Worm (Caenorhabditis elegans) whole organism, early embryonic: Measurements from ENCODE around the gene ZK1307.8.

ENCODE experiments used
- B0310.2 ChIP-seq: sonication (generic microtip); optimal IDR thresholded peaks from 2 replicates; lab custom pipeline; 2016; ENCODE audit warnings: mild to moderate bottlenecking, missing genetic modification characterization, missing compliant biosample characterization
- F13C5.2 ChIP-seq: sonication (generic microtip); optimal IDR thresholded peaks from 2 replicates; lab custom pipeline; 2017; ENCODE audit warnings: mild to moderate bottlenecking, missing genetic modification characterization, inconsistent platforms, missing compliant biosample characterization
- aly-1 ChIP-seq: sonication (generic microtip); optimal IDR thresholded peaks from 2 replicates; lab custom pipeline; 2016; ENCODE audit warnings: missing genetic modification characterization, missing compliant biosample characterization
- ama-1 ChIP-seq: fragments of 150-350 bp; optimal IDR thresholded peaks from 2 replicates; lab custom pipeline; 2014
- ceh-13 ChIP-seq: fragments of 200-800 bp; sonication (Bioruptor generic); optimal IDR thresholded peaks from 2 replicates; lab custom pipeline; 2018; ENCODE audit warnings: mild to moderate bottlenecking, missing genetic modification characterization, missing compliant biosample characterization
- ceh-36 ChIP-seq: sonication (generic microtip); optimal IDR thresholded peaks from 2 replicates; lab custom pipeline; 2016; ENCODE audit warnings: missing genetic modification characterization, inconsistent platforms, missing compliant biosample characterization
- ets-7 ChIP-seq: sonication (generic microtip); optimal IDR thresholded peaks from 2 replicates; lab custom pipeline; 2016; ENCODE audit warnings: missing genotype, missing genetic modification characterization, missing compliant biosample characterization
- flt-1 ChIP-seq: fragments of 200-800 bp; sonication (Bioruptor generic); IDR thresholded peaks from 2 replicates; pipeline ENCODE4 v1.3.6; 2022; ENCODE audit warnings: missing genetic modification characterization, missing compliant biosample characterization
- hmbx-1 ChIP-seq: sonication (generic microtip); optimal IDR thresholded peaks from 2 replicates; lab custom pipeline; 2016; ENCODE audit warnings: mild to moderate bottlenecking, missing genetic modification characterization, missing compliant biosample characterization
- hmg-4 ChIP-seq: fragments of 200-800 bp; sonication (Bioruptor generic); optimal IDR thresholded peaks from 2 replicates; lab custom pipeline; 2018; ENCODE audit warnings: mild to moderate bottlenecking, missing genetic modification characterization, missing compliant biosample characterization
- hnd-1 ChIP-seq: sonication (generic microtip); optimal IDR thresholded peaks from 2 replicates; lab custom pipeline; 2016; ENCODE audit warnings: missing genetic modification characterization, missing compliant biosample characterization
- pes-1 ChIP-seq: fragments of 200-800 bp; sonication (Bioruptor generic); IDR thresholded peaks from 2 replicates; pipeline ENCODE4 v1.3.6; 2022; ENCODE audit warnings: missing genetic modification reagents, missing genetic modification characterization, missing compliant biosample characterization
- scrt-1 ChIP-seq: fragments of 200-800 bp; sonication (Bioruptor generic); IDR thresholded peaks from 2 replicates; pipeline ENCODE4 v1.3.6; 2022; ENCODE audit warnings: missing genetic modification characterization, missing compliant biosample characterization
- sea-1 ChIP-seq: fragments of 200-800 bp; sonication (Bioruptor generic); conservative IDR thresholded peaks from 2 replicates; pipeline ENCODE4 v1.3.6; 2022; ENCODE audit warnings: missing genetic modification characterization, missing compliant biosample characterization
- tbx-11 ChIP-seq: fragments of 200-800 bp; sonication (Bioruptor generic); IDR thresholded peaks from 2 replicates; pipeline ENCODE4 v1.3.6; 2022; ENCODE audit warnings: missing genetic modification characterization, missing compliant biosample characterization
- tbx-37 ChIP-seq: fragments of 200-800 bp; sonication (Bioruptor generic); conservative IDR thresholded peaks from 2 replicates; pipeline ENCODE4 v1.3.6; 2022; ENCODE audit warnings: missing genetic modification reagents, missing genetic modification characterization, missing compliant biosample characterization
- tra-4 ChIP-seq: sonication (generic microtip); optimal IDR thresholded peaks from 2 replicates; lab custom pipeline; 2017; ENCODE audit warnings: missing genetic modification characterization, missing compliant biosample characterization

ZK1307.8 gene

DNA sequence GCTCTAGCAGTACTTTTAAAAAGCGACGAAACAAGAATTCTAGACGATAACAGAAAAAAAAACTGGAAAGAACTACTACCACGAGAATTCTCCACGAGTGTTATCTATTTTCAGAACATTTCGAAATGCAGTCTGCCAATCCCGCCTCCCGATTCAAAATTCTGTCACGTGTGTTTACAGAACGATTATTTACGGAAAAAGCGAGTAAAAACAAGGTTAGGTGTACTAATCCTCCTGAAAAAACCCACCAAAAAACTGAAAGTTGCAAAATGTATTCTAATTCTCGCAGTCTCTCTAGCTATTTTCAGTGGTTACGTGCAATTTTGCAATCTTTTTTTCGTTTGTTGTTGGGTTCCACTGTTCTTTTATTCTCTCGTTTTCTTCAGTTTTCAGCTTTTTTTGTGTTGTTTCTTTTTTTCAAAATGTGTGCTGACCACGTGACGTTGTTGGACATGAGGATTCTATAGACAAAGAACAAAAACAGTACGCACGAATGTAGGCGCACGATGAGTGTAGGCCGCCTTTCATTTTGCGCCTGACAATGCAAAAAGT lies 17.9 kb upstream of the ZK1307.8 start:
- TF ChIP-seq hnd-1 (no peak), hmg-4 (GFP tag; lab: Kevin White, UChicago) (no peak), scrt-1 (GFP tag; lab: Robert Waterston, UW) (no peak), flt-1 (GFP tag; lab: Robert Waterston, UW) (no peak), ceh-13 (GFP tag; lab: Kevin White, UChicago) (no peak), hmbx-1 (no peak)

- TF ChIP-seq tbx-37 (no peak), ceh-13 (GFP tag; lab: Kevin White, UChicago) (no peak), tbx-11 (GFP tag; lab: Robert Waterston, UW) (no peak), pes-1 (no peak), scrt-1 (GFP tag; lab: Robert Waterston, UW) (no peak), B0310.2 (tag; lab: Kevin White, UChicago) (no peak), ceh-36 (tag; lab: Kevin White, UChicago) (no peak), hmbx-1 (no peak), ets-7 (no peak), ama-1 (lab: Kevin White, UChicago) (no peak), flt-1 (GFP tag; lab: Robert Waterston, UW) (no peak), sea-1 (GFP tag; lab: Robert Waterston, UW) (no peak)
Observed at ce11 chrII:9607137-9607536, 17.3 kb upstream of the ZK1307.8 start.

DNA sequence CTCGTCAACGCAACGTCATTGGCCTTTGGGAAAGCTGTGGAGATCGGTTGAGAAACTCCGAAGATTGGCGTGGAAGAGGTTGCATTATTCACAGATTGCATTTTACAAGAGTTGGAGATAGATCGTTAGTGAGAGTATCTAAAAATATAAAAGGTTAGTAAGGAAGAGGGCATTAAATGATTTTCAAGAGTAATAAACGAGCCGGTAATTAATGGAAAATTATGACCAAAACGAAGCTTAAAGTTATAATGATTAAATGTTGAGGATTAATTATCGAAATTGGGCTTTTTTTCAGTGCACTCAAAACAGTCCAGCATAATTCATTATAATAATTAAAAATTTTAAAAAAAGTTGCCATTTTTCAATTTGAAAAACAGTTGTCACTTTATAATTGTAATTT lies 15.1 kb upstream of the ZK1307.8 start, which contains the start of gene pap-2:
pap-2 (minus strand) TSS at position 101 of the 400 bp plus-strand sequence.
- TF ChIP-seq tbx-37 (no peak), ceh-36 (tag; lab: Kevin White, UChicago) (no peak), ets-7 (no peak), hmbx-1 (no peak), ceh-13 (GFP tag; lab: Kevin White, UChicago) (no peak), pes-1 (no peak), B0310.2 (tag; lab: Kevin White, UChicago) (no peak), scrt-1 (GFP tag; lab: Robert Waterston, UW) (no peak), sea-1 (GFP tag; lab: Robert Waterston, UW) (no peak), aly-1 (tag; lab: Kevin White, UChicago) (no peak), ama-1 (lab: Kevin White, UChicago) (no peak), tra-4 (tag; lab: Kevin White, UChicago) (no peak), flt-1 (GFP tag; lab: Robert Waterston, UW) (no peak)

- TF ChIP-seq hnd-1, result no peak
- no peak for TF ChIP-seq ceh-13 (GFP tag; lab: Kevin White, UChicago)
- no peak for TF ChIP-seq tra-4 (tag; lab: Kevin White, UChicago)
- TF ChIP-seq tbx-37, result no peak
- no peak for TF ChIP-seq hmbx-1
- no peak for TF ChIP-seq F13C5.2
- no peak for TF ChIP-seq ceh-36 (tag; lab: Kevin White, UChicago)
- no peak for TF ChIP-seq aly-1 (tag; lab: Kevin White, UChicago)
- no peak for TF ChIP-seq pes-1
- TF ChIP-seq ama-1 (lab: Kevin White, UChicago), result no peak
- no peak for TF ChIP-seq B0310.2 (tag; lab: Kevin White, UChicago)
- no peak for TF ChIP-seq sea-1 (GFP tag; lab: Robert Waterston, UW)
- no peak for TF ChIP-seq hmg-4 (GFP tag; lab: Kevin White, UChicago)
- no peak for TF ChIP-seq flt-1 (GFP tag; lab: Robert Waterston, UW)
- TF ChIP-seq ets-7, result no peak
- TF ChIP-seq scrt-1 (GFP tag; lab: Robert Waterston, UW), result no peak
- TF ChIP-seq tbx-11 (GFP tag; lab: Robert Waterston, UW), result no peak
Observed at ce11 chrII:9611347-9611923, 13.0 kb upstream of the ZK1307.8 start, which contains the start of the genes T15H9.5 and T15H9.4. T15H9.5 (minus strand) TSS chrII:9611447. T15H9.4 (plus strand) TSS chrII:9611873.

DNA sequence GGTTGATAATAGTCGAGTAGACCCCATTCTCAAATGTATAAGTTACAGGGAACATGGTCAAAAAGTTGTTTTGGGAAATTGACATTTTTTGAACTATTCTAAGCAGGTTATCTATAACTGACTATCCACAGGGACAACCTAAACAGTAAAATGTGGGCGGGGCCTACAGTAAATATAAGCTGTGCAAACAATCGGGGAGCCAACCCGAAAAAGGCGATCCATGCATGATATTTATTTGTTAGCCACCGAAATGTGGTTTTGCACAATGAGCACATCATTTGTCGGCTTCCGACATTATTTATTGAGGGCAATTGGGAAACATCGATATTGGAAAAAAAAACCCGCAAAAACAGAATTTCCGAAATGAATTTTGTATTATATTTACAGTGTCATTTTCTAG lies 9.7 kb upstream of the ZK1307.8 start, which contains the start of gene hlh-6:
hlh-6 (minus strand) TSS at position 101 of the 400 bp plus-strand sequence.
- TF ChIP-seq pes-1, result no peak

DNA sequence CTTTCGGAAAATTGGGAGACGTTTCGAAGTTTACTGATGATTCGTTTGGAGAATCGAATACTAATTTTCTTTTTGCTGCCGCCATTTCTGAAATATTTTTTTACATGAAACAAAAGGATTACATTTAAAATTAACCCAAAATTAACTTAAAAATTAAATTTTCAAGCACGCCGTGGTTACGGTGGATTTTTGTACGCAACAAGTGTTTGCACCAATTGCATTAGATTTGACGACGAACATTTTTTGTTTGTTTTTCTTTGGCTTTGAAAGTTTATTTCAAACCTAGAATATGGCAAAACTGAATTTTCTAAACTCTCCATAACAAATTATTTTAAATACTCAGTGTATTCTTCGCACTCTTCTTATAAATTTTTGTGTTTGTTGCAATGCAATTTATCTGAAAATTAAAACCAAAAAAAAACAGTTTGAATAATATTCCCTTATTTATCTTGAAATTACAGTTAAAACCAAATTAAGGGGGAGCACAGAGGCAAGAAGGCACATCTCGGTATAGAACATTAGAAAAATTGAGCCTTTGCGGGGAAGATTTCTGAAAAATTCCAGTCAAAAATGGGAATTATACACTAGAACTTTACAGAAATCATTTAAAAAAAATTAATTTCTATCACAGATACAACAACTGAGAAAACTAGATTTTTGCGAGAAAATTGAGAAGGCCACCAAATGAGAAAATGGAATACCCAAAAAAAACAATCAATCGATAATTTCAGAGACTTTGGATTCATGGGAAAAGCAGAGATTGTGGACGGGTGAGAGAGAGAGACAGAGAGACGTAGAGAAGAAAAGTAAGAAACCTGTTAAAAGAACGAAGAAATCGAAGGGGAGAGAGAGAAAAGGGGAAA lies 7.1 kb upstream of the ZK1307.8 start, which contains the start of gene hal-3:
hal-3 (minus strand) TSS at position 87 of the 863 bp plus-strand sequence.
- TF ChIP-seq pes-1 (no peak), flt-1 (GFP tag; lab: Robert Waterston, UW) (no peak), ceh-13 (GFP tag; lab: Kevin White, UChicago) (no peak), ama-1 (lab: Kevin White, UChicago) (no peak), tbx-37 (no peak), ceh-36 (tag; lab: Kevin White, UChicago) (no peak), hmbx-1 (no peak), B0310.2 (tag; lab: Kevin White, UChicago) (no peak), tbx-11 (GFP tag; lab: Robert Waterston, UW) (no peak), ets-7 (no peak), scrt-1 (GFP tag; lab: Robert Waterston, UW) (no peak), hmg-4 (GFP tag; lab: Kevin White, UChicago) (no peak), hnd-1 (no peak), tra-4 (tag; lab: Kevin White, UChicago) (no peak), sea-1 (GFP tag; lab: Robert Waterston, UW) (no peak)

- TF ChIP-seq B0310.2 (tag; lab: Kevin White, UChicago), result no peak
- TF ChIP-seq tra-4 (tag; lab: Kevin White, UChicago), result no peak
- no peak for TF ChIP-seq ceh-13 (GFP tag; lab: Kevin White, UChicago)
- no peak for TF ChIP-seq sea-1 (GFP tag; lab: Robert Waterston, UW)
- no peak for TF ChIP-seq pes-1
- no peak for TF ChIP-seq scrt-1 (GFP tag; lab: Robert Waterston, UW)
- TF ChIP-seq hnd-1, result no peak
- no peak for TF ChIP-seq tbx-37
- TF ChIP-seq ets-7, result no peak
- TF ChIP-seq aly-1 (tag; lab: Kevin White, UChicago), result no peak
- TF ChIP-seq hmg-4 (GFP tag; lab: Kevin White, UChicago), result no peak
Observed at ce11 chrII:9617902-9618245, 6.5 kb upstream of the ZK1307.8 start.
